Worm (Caenorhabditis elegans): ENCODE data around the gene K08D8.3.
A peak's percentile ranks its signal among the peaks of the same experiment; 100 is the strongest.

DNA sequence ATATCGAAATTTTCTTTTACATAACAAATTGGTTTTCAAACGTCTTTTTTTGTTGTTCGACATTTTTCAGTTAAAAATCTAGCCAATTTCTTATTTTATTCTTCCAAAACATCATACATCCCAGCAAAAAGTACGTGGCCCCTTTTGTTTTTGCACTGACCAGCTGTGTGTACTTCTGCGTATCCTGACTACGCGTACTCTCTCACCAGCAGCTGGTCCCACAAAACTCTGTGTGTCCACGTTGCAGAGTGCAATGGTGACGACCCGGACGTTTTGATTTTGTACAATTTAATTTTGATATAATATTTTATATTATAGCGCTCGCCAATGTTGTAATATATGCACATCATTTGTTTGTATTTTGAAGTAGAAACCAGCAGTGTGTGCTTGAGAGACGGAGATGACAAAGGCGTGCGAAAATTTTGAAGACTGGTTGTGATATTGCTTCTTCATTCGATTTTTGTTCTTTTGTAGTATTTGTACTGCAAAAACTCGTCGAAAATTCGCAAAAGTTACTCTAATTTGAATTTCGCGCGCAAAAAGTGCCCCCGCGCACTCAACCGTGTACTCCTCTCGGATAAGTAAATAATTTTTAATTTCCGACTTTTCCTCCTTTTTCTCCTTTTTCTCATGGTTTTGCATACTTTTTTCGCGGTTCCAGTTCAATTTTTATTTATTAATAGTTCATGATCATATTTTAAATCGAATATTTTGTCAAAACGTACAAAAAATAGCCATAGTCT lies 51.9 kb downstream of the K08D8.3 start:
- TF ChIP-seq dmd-4 (tag; optimal IDR thresholded peaks at IDR 0.05; ENCODE audit: borderline replicate concordance) (no peak), ceh-24 (tag; optimal IDR thresholded peaks at IDR 0.05) (no peak), elt-2 (tag; optimal IDR thresholded peaks at IDR 0.05) (peak; percentile 38), ceh-19 (GFP tag; optimal IDR thresholded peaks at IDR 0.05) (no peak), nfya-1 (tag; optimal IDR thresholded peaks at IDR 0.05) (peak; percentile 14), tbx-2 (tag; optimal IDR thresholded peaks at IDR 0.05) (no peak), pha-4 (tag; optimal IDR thresholded peaks at IDR 0.05) (no peak), ceh-31 (tag; optimal IDR thresholded peaks at IDR 0.05) (no peak), ceh-45 (GFP tag; IDR thresholded peaks at IDR 0.05) (no peak), ama-1 (optimal IDR thresholded peaks at IDR 0.05) (no peak), ahr-1 (tag; optimal IDR thresholded peaks at IDR 0.05) (no peak)

Data from whole organism, late embryonic.